Worm (Caenorhabditis elegans): Measurements from ENCODE around the gene pqn-2.
A peak's percentile ranks its signal among the peaks of the same experiment; 100 is the strongest.

DNA sequence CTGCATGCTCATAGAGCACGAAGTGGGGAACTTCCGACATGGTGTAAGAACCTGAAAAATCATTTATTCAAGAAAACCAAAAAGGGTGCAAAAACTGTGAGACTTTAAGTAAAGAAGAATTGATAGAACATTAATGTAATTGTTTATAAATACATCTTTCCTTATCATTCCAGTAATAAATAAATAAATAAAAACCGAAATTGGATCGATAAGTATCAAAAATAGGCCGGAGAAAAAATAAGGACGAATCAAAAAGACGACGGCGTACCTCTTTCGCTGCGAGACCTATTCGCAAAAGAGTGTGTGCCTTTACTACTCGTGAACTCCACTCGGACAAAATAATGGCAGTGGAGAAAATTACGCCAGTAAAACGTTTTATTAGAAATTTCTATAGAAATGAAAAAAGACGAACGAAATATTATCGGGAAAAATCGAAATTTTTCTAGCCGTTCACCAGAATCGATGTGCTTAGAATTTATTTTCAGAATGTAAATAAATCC lies 29.3 kb upstream of the pqn-2 start, which contains the start of gene nol-56:
- TF ChIP-seq lin-39 (tag; optimal IDR thresholded peaks at IDR 0.05): peak; percentile 86
- TF ChIP-seq ceh-82 (tag; optimal IDR thresholded peaks at IDR 0.05): no peak
- TF ChIP-seq nhr-237 (tag; optimal IDR thresholded peaks at IDR 0.05): no peak
- TF ChIP-seq nhr-25 (tag; optimal IDR thresholded peaks at IDR 0.05): peak; percentile 70
- TF ChIP-seq mml-1 (tag; optimal IDR thresholded peaks at IDR 0.05): no peak

Data from whole organism, L3 larva.